Worm (Caenorhabditis elegans) whole organism, L3 larva: ENCODE data around the gene jmjd-3.1.

Source experiments
- aly-2 ChIP-seq: fragments of 150-350 bp; optimal IDR thresholded peaks from 2 replicates; lab custom pipeline; 2014; ENCODE audit warnings: missing biosample characterization, missing genetic modification characterization
- ceh-16 ChIP-seq: sonication (generic microtip); optimal IDR thresholded peaks from 2 replicates; lab custom pipeline; 2017; ENCODE audit warnings: missing biosample characterization, missing genetic modification characterization
- ceh-82 ChIP-seq: fragments of 150-350 bp; optimal IDR thresholded peaks from 2 replicates; lab custom pipeline; 2014; ENCODE audit warnings: missing biosample characterization, missing genetic modification characterization
- elt-1 ChIP-seq: fragments of 150-350 bp; optimal IDR thresholded peaks from 2 replicates; lab custom pipeline; 2014; ENCODE audit warnings: missing biosample characterization, missing genetic modification characterization
- elt-3 ChIP-seq, 3 experiments: fragments of 150-350 bp in 1 of 3; sonication (generic microtip) in 2 of 3; optimal IDR thresholded peaks; 2 replicates in 2 of 3; 4 replicates in 1 of 3; lab custom pipeline; 2014 to 2017; ENCODE audit warnings: missing biosample characterization in 3 of 3, missing genetic modification characterization in 3 of 3
- fkh-10 ChIP-seq: sonication (generic microtip); optimal IDR thresholded peaks from 2 replicates; lab custom pipeline; 2017; ENCODE audit warnings: missing biosample characterization, missing genetic modification reagents, missing genetic modification characterization
- lsy-12 ChIP-seq: sonication (generic microtip); optimal IDR thresholded peaks from 2 replicates; lab custom pipeline; 2016; ENCODE audit warnings: mild to moderate bottlenecking, missing genetic modification characterization, missing compliant biosample characterization
- nhr-12 ChIP-seq: fragments of 150-350 bp; optimal IDR thresholded peaks from 2 replicates; lab custom pipeline; 2014; ENCODE audit warnings: missing biosample characterization, missing genetic modification characterization
- nhr-237 ChIP-seq: fragments of 150-350 bp; optimal IDR thresholded peaks from 2 replicates; lab custom pipeline; 2014; ENCODE audit warnings: missing biosample characterization, missing genetic modification characterization
- nhr-28 ChIP-seq: fragments of 150-350 bp; optimal IDR thresholded peaks from 2 replicates; lab custom pipeline; 2014; ENCODE audit warnings: missing biosample characterization, missing genetic modification characterization
- pha-4 ChIP-seq: fragments of 150-350 bp; optimal IDR thresholded peaks from 2 replicates; lab custom pipeline; 2014; ENCODE audit warnings: missing biosample characterization, missing genetic modification reagents, missing genetic modification characterization
- unc-62 ChIP-seq: fragments of 150-350 bp; sonication (generic microtip); optimal IDR thresholded peaks from 4 replicates; lab custom pipeline; 2014; ENCODE audit warnings: missing biosample characterization, missing genetic modification reagents, missing genetic modification characterization
- ztf-11 ChIP-seq: fragments of 150-350 bp; optimal IDR thresholded peaks from 2 replicates; lab custom pipeline; 2014; ENCODE audit warnings: missing biosample characterization, missing genetic modification characterization

- TF ChIP-seq unc-62 (GFP tag; lab: Kevin White, UChicago), result no peak
- TF ChIP-seq pha-4 (tag; lab: Kevin White, UChicago), result no peak
- TF ChIP-seq fkh-10, result no peak
- no peak for TF ChIP-seq elt-3 (tag; optimal IDR thresholded peaks at IDR 0.05; lab: Kevin White, UChicago)
- TF ChIP-seq ceh-82 (tag; lab: Kevin White, UChicago), result no peak
- no peak for TF ChIP-seq nhr-28 (tag; lab: Kevin White, UChicago)
- TF ChIP-seq elt-1, result no peak
- no peak for TF ChIP-seq nhr-12 (tag; lab: Kevin White, UChicago)
- no peak for TF ChIP-seq ztf-11 (tag; lab: Kevin White, UChicago)
- TF ChIP-seq lsy-12 (tag; lab: Kevin White, UChicago), result no peak
- no peak for TF ChIP-seq nhr-237
- no peak for TF ChIP-seq ceh-16 (tag; lab: Kevin White, UChicago)
- no peak for TF ChIP-seq aly-2 (tag; lab: Kevin White, UChicago)
Observed at ce11 chrX:8527950-8528349, 42.9 kb upstream of the jmjd-3.1 start, which contains the start of gene flp-5.
